Worm (Caenorhabditis elegans): Measurements from ENCODE around the gene M110.3.

- TF ChIP-seq Y55F3AM.14 (GFP tag; optimal IDR thresholded peaks at IDR 0.05): no peak
- no peak for TF ChIP-seq elt-1 (tag; optimal IDR thresholded peaks at IDR 0.05)
- no peak for TF ChIP-seq ZK546.5 (tag; optimal IDR thresholded peaks at IDR 0.05)
- TF ChIP-seq lin-13 (GFP tag; optimal IDR thresholded peaks at IDR 0.05): no peak
- TF ChIP-seq crh-2 (tag; optimal IDR thresholded peaks at IDR 0.05): no peak
- TF ChIP-seq skn-1 (tag; optimal IDR thresholded peaks at IDR 0.05): no peak
- TF ChIP-seq ama-1 (optimal IDR thresholded peaks at IDR 0.05): no peak
- no peak for TF ChIP-seq snpc-4 (tag; optimal IDR thresholded peaks at IDR 0.05)
- no peak for TF ChIP-seq zag-1 (tag; optimal IDR thresholded peaks at IDR 0.05)
- TF ChIP-seq mdl-1 (tag; optimal IDR thresholded peaks at IDR 0.05): no peak
- TF ChIP-seq nhr-237 (tag; optimal IDR thresholded peaks at IDR 0.05): no peak
- no peak for TF ChIP-seq nhr-23 (tag; optimal IDR thresholded peaks at IDR 0.05)
Measured at ce11 chrII:8187516-8187915, 28.9 kb downstream of the M110.3 start.
